Fruit fly (Drosophila melanogaster) whole organism: Measurements from ENCODE around the gene Larp7.

Experiments used
- CG8478 ChIP-seq: fragments of >200 bp; optimal IDR thresholded peaks from 2 replicates; lab custom pipeline; 2018; ENCODE audit warnings: inconsistent platforms
- Dll ChIP-seq: fragments of >200 bp; optimal IDR thresholded peaks from 2 replicates; lab custom pipeline; 2017
- EcR ChIP-seq, 2 experiments: fragments of >200 bp; optimal IDR thresholded peaks; 2 replicates each; lab custom pipeline; 2017; ENCODE audit warnings: missing biosample characterization in 2 of 2, missing genetic modification characterization in 2 of 2, missing genetic modification reagents in 2 of 2
- pan ChIP-seq: fragments of >200 bp; optimal IDR thresholded peaks from 2 replicates; lab custom pipeline; 2017
- psq ChIP-seq: fragments of >200 bp; optimal IDR thresholded peaks from 2 replicates; lab custom pipeline; 2017

- TF ChIP-seq CG8478 (lab: Kevin White, UChicago) (no peak), pan (no peak), psq (no peak), Dll (lab: Kevin White, UChicago) (no peak), EcR (GFP tag; optimal IDR thresholded peaks at IDR 0.05; lab: Kevin White, UChicago) (no peak)
Observed at dm6 chrX:9255964-9256520, 12.4 kb downstream of the Larp7 start, which contains the start of gene ric8a.
